Worm (Caenorhabditis elegans): ENCODE measurements around the gene Y26E6A.3.

- TF ChIP-seq zag-1 (tag; optimal IDR thresholded peaks at IDR 0.05) (no peak), egl-27 (tag; optimal IDR thresholded peaks at IDR 0.05) (no peak), unc-62 (GFP tag; optimal IDR thresholded peaks at IDR 0.05) (no peak), ztf-4 (tag; optimal IDR thresholded peaks at IDR 0.05) (no peak), nhr-77 (tag; optimal IDR thresholded peaks at IDR 0.05) (no peak), ztf-11 (tag; optimal IDR thresholded peaks at IDR 0.05) (no peak), lin-39 (tag; optimal IDR thresholded peaks at IDR 0.05) (no peak), lin-15B (tag; optimal IDR thresholded peaks at IDR 0.05) (no peak), lsy-12 (tag; optimal IDR thresholded peaks at IDR 0.05) (no peak), fkh-10 (GFP tag; optimal IDR thresholded peaks at IDR 0.05) (no peak), ceh-82 (tag; optimal IDR thresholded peaks at IDR 0.05) (no peak)
Measured at ce11 chrX:13882639-13883038, 27.1 kb downstream of the Y26E6A.3 start, which contains the start of gene hlb-1.

Measured in whole organism, L3 larva.